Worm (Caenorhabditis elegans) whole organism, early embryonic: Measurements from ENCODE around the gene ldh-1.

Experiments
- B0310.2 ChIP-seq: sonication (generic microtip); optimal IDR thresholded peaks from 2 replicates; lab custom pipeline; 2016; ENCODE audit warnings: mild to moderate bottlenecking, missing genetic modification characterization, missing compliant biosample characterization
- F13C5.2 ChIP-seq: sonication (generic microtip); optimal IDR thresholded peaks from 2 replicates; lab custom pipeline; 2017; ENCODE audit warnings: mild to moderate bottlenecking, missing genetic modification characterization, inconsistent platforms, missing compliant biosample characterization
- aly-1 ChIP-seq: sonication (generic microtip); optimal IDR thresholded peaks from 2 replicates; lab custom pipeline; 2016; ENCODE audit warnings: missing genetic modification characterization, missing compliant biosample characterization
- ama-1 ChIP-seq: fragments of 150-350 bp; optimal IDR thresholded peaks from 2 replicates; lab custom pipeline; 2014
- ceh-36 ChIP-seq: sonication (generic microtip); optimal IDR thresholded peaks from 2 replicates; lab custom pipeline; 2016; ENCODE audit warnings: missing genetic modification characterization, inconsistent platforms, missing compliant biosample characterization
- flt-1 ChIP-seq: fragments of 200-800 bp; sonication (Bioruptor generic); IDR thresholded peaks from 2 replicates; pipeline ENCODE4 v1.3.6; 2022; ENCODE audit warnings: missing genetic modification characterization, missing compliant biosample characterization
- hmbx-1 ChIP-seq: sonication (generic microtip); optimal IDR thresholded peaks from 2 replicates; lab custom pipeline; 2016; ENCODE audit warnings: mild to moderate bottlenecking, missing genetic modification characterization, missing compliant biosample characterization
- pes-1 ChIP-seq: fragments of 200-800 bp; sonication (Bioruptor generic); IDR thresholded peaks from 2 replicates; pipeline ENCODE4 v1.3.6; 2022; ENCODE audit warnings: missing genetic modification reagents, missing genetic modification characterization, missing compliant biosample characterization
- scrt-1 ChIP-seq: fragments of 200-800 bp; sonication (Bioruptor generic); IDR thresholded peaks from 2 replicates; pipeline ENCODE4 v1.3.6; 2022; ENCODE audit warnings: missing genetic modification characterization, missing compliant biosample characterization
- sea-1 ChIP-seq: fragments of 200-800 bp; sonication (Bioruptor generic); conservative IDR thresholded peaks from 2 replicates; pipeline ENCODE4 v1.3.6; 2022; ENCODE audit warnings: missing genetic modification characterization, missing compliant biosample characterization
- tbx-11 ChIP-seq: fragments of 200-800 bp; sonication (Bioruptor generic); IDR thresholded peaks from 2 replicates; pipeline ENCODE4 v1.3.6; 2022; ENCODE audit warnings: missing genetic modification characterization, missing compliant biosample characterization
- tra-4 ChIP-seq: sonication (generic microtip); optimal IDR thresholded peaks from 2 replicates; lab custom pipeline; 2017; ENCODE audit warnings: missing genetic modification characterization, missing compliant biosample characterization

- TF ChIP-seq tra-4 (tag; lab: Kevin White, UChicago) (no peak), tbx-11 (GFP tag; lab: Robert Waterston, UW) (no peak), aly-1 (no peak), ama-1 (lab: Kevin White, UChicago) (no peak), hmbx-1 (tag; lab: Kevin White, UChicago) (no peak), flt-1 (GFP tag; lab: Robert Waterston, UW) (no peak), scrt-1 (no peak), ceh-36 (tag; lab: Kevin White, UChicago) (no peak), F13C5.2 (tag; lab: Kevin White, UChicago) (no peak), B0310.2 (tag; lab: Kevin White, UChicago) (no peak), pes-1 (GFP tag; lab: Robert Waterston, UW) (no peak), sea-1 (no peak)
Observed at ce11 chrII:11690868-11691267, 33.1 kb upstream of the ldh-1 start.
